Worm (Caenorhabditis elegans): ENCODE results near the gene sru-2.
A peak's percentile ranks its signal among the peaks of the same experiment; 100 is the strongest.

sru-2 gene

ce11 chrIV:9464345-9464783, 21.7 kb upstream of the sru-2 start:
- TF ChIP-seq skn-1 (tag; optimal IDR thresholded peaks at IDR 0.05) (no peak), snpc-4 (tag; optimal IDR thresholded peaks at IDR 0.05) (peak; percentile 78), F13H6.1 (tag; optimal IDR thresholded peaks at IDR 0.05) (no peak), ama-1 (optimal IDR thresholded peaks at IDR 0.05) (peak; percentile 20)

ce11 chrIV:9467418-9467817, 18.7 kb upstream of the sru-2 start, which contains the start of gene F38E11.6:
F38E11.6 (minus strand) TSS chrIV:9467518.
- no peak for TF ChIP-seq mbf-1 (tag; optimal IDR thresholded peaks at IDR 0.05)
- no peak for TF ChIP-seq nhr-10 (tag; optimal IDR thresholded peaks at IDR 0.05)
- TF ChIP-seq ceh-82 (tag; optimal IDR thresholded peaks at IDR 0.05), result no peak
- TF ChIP-seq R02D3.7 (tag; optimal IDR thresholded peaks at IDR 0.05), result no peak
- TF ChIP-seq Y55F3AM.14 (GFP tag; optimal IDR thresholded peaks at IDR 0.05), result no peak
- TF ChIP-seq dmd-4 (tag; optimal IDR thresholded peaks at IDR 0.05), result no peak
- no peak for TF ChIP-seq ztf-1 (GFP tag; conservative IDR thresholded peaks at IDR 0.05)
- no peak for TF ChIP-seq sma-9 (GFP tag; optimal IDR thresholded peaks at IDR 0.05)
- no peak for TF ChIP-seq sma-9 (tag; optimal IDR thresholded peaks at IDR 0.05)
- no peak for TF ChIP-seq nhr-11 (tag; optimal IDR thresholded peaks at IDR 0.05)
- TF ChIP-seq nhr-237 (tag; optimal IDR thresholded peaks at IDR 0.05), result no peak

- peak; percentile 7 for TF ChIP-seq sma-9 (GFP tag; optimal IDR thresholded peaks at IDR 0.05)
- TF ChIP-seq sma-9 (tag; optimal IDR thresholded peaks at IDR 0.05), result no peak
- no peak for TF ChIP-seq nhr-21 (tag; optimal IDR thresholded peaks at IDR 0.05)
Measured at ce11 chrIV:9469293-9469692, 16.8 kb upstream of the sru-2 start.

- TF ChIP-seq nhr-129 (tag; optimal IDR thresholded peaks at IDR 0.05), result peak; percentile 51
- TF ChIP-seq F13H6.1 (tag; optimal IDR thresholded peaks at IDR 0.05), result no peak
- no peak for TF ChIP-seq nhr-237 (tag; optimal IDR thresholded peaks at IDR 0.05)
- TF ChIP-seq nhr-21 (tag; optimal IDR thresholded peaks at IDR 0.05), result peak; percentile 65
- peak; percentile 44 for TF ChIP-seq sma-3 (GFP tag; optimal IDR thresholded peaks at IDR 0.05)
- TF ChIP-seq Y55F3AM.14 (GFP tag; optimal IDR thresholded peaks at IDR 0.05), result peak; percentile 78
- peak; percentile 3 for TF ChIP-seq crh-2 (tag; optimal IDR thresholded peaks at IDR 0.05)
- TF ChIP-seq ceh-16 (tag; optimal IDR thresholded peaks at IDR 0.05), result peak; percentile 22
- peak; percentile 13 for TF ChIP-seq mab-5 (tag; optimal IDR thresholded peaks at IDR 0.05)
- TF ChIP-seq nhr-25 (tag; optimal IDR thresholded peaks at IDR 0.05), result peak; percentile 41
- peak; percentile 86 for TF ChIP-seq sma-9 (GFP tag; optimal IDR thresholded peaks at IDR 0.05)
- no peak for TF ChIP-seq sma-9 (tag; optimal IDR thresholded peaks at IDR 0.05)
- peak; percentile 15 for TF ChIP-seq nhr-11 (tag; optimal IDR thresholded peaks at IDR 0.05)
- peak; percentile 58 for TF ChIP-seq fos-1 (tag; optimal IDR thresholded peaks at IDR 0.05)
- TF ChIP-seq C34F6.9 (tag; optimal IDR thresholded peaks at IDR 0.05), result peak; percentile 37
- TF ChIP-seq blmp-1 (tag; optimal IDR thresholded peaks at IDR 0.05; ENCODE audit: insufficient read depth), result peak; percentile 44
- TF ChIP-seq skn-1 (tag; optimal IDR thresholded peaks at IDR 0.05), result no peak
- TF ChIP-seq alr-1 (tag; optimal IDR thresholded peaks at IDR 0.05), result no peak
Measured at ce11 chrIV:9477135-9477928, 8.7 kb upstream of the sru-2 start, which contains the start of gene wrt-3. wrt-3 (minus strand) TSS chrIV:9477456.

- TF ChIP-seq nhr-12 (tag; optimal IDR thresholded peaks at IDR 0.05) (no peak), unc-55 (GFP tag; optimal IDR thresholded peaks at IDR 0.05) (no peak), elt-3 (tag; optimal IDR thresholded peaks at IDR 0.05) (no peak), zag-1 (tag; optimal IDR thresholded peaks at IDR 0.05) (no peak), mdl-1 (tag; optimal IDR thresholded peaks at IDR 0.05) (no peak), lin-39 (tag; optimal IDR thresholded peaks at IDR 0.05) (no peak), fos-1 (tag; optimal IDR thresholded peaks at IDR 0.05) (no peak), mab-5 (tag; optimal IDR thresholded peaks at IDR 0.05) (no peak), lsy-2 (tag; optimal IDR thresholded peaks at IDR 0.05) (no peak), blmp-1 (tag; optimal IDR thresholded peaks at IDR 0.05; ENCODE audit: insufficient read depth) (no peak), ceh-82 (tag; optimal IDR thresholded peaks at IDR 0.05) (no peak), dmd-4 (tag; optimal IDR thresholded peaks at IDR 0.05) (no peak), ztf-1 (GFP tag; conservative IDR thresholded peaks at IDR 0.05) (no peak), nhr-129 (tag; optimal IDR thresholded peaks at IDR 0.05) (no peak), nhr-10 (tag; optimal IDR thresholded peaks at IDR 0.05) (no peak), unc-62 (GFP tag; optimal IDR thresholded peaks at IDR 0.05) (no peak)
Measured at ce11 chrIV:9480936-9481335, 5.1 kb upstream of the sru-2 start, which contains the start of gene cng-3. cng-3 (minus strand) TSS chrIV:9481037.
